In the genomic region with DNA sequence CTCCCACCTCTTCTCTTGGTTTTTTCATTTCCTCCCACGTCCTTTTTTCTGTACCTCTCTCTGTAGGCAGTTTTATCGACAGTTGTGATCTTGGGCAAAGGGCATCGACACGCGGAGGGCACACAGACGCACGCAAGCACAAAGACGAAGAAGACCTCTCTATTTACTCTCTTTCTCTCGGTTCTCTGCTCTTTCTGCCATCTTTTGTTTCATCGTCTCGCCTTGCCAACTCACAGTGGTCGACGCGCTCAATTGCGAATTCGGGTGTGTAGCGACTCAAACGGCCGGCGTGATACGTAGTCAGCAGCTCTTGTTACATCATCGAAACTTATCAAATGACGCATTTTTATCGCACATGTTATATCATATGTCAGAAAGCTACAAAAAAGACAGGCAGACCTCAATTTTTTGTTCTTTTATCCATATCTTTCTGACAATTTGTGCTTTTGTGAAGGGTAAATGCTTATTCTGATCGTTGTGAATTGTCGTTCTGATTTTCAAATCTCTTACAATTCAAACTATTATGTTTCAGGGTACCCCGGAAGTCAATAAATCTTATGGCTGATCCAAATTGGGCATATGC, we compare ENCODE assay signal across 3 worm cellular contexts.
TF ChIP-seq lines count a peak whose summit lies in the region.

Gene puf-9, plus strand, starts transcription at position 533 of the 583 bp plus-strand sequence.

TF ChIP-seq in whole organism, L1 larva, 84 proteins besides CTCF, POLR2A, EP300 and RAD21 (continued from another document and continues in another):
- peak; percentile 98 for TF ChIP-seq isw-1 (GFP tag; IDR thresholded peaks at IDR 0.05; lab: Robert Waterston, UW)
- TF ChIP-seq dsc-1 (tag; optimal IDR thresholded peaks at IDR 0.05; lab: Kevin White, UChicago), result peak; percentile 99
- peak; percentile 75 for TF ChIP-seq efl-3 (GFP tag; optimal IDR thresholded peaks at IDR 0.05; lab: Kevin White, UChicago)
- TF ChIP-seq alr-1 (tag; optimal IDR thresholded peaks at IDR 0.05; lab: Kevin White, UChicago; ENCODE audit: borderline replicate concordance), result no peak
- TF ChIP-seq unc-30 (tag; optimal IDR thresholded peaks at IDR 0.05; lab: Kevin White, UChicago), result no peak
- peak; percentile 99 for TF ChIP-seq jun-1 (tag; optimal IDR thresholded peaks at IDR 0.05; lab: Kevin White, UChicago)
- TF ChIP-seq ztf-11 (tag; optimal IDR thresholded peaks at IDR 0.05; lab: Kevin White, UChicago), result peak in 1 of 2 experiments; percentile 97
- peak; percentile 98 for TF ChIP-seq pax-3 (tag; optimal IDR thresholded peaks at IDR 0.05; lab: Kevin White, UChicago)
- no peak for TF ChIP-seq nhr-28 (tag; optimal IDR thresholded peaks at IDR 0.05; lab: Kevin White, UChicago)
- TF ChIP-seq mab-9 (GFP tag; IDR thresholded peaks at IDR 0.05; lab: Robert Waterston, UW), result peak; percentile 92
- TF ChIP-seq xbp-1 (tag; optimal IDR thresholded peaks at IDR 0.05; lab: Kevin White, UChicago), result peak; percentile 100
- no peak for TF ChIP-seq hlh-4 (tag; optimal IDR thresholded peaks at IDR 0.05; lab: Kevin White, UChicago)
- TF ChIP-seq unc-86 (tag; optimal IDR thresholded peaks at IDR 0.05; lab: Kevin White, UChicago), result peak; percentile 99
- TF ChIP-seq mep-1 (tag; optimal IDR thresholded peaks at IDR 0.05; lab: Kevin White, UChicago), result peak; percentile 99
- peak; percentile 94 for TF ChIP-seq sox-4 (tag; optimal IDR thresholded peaks at IDR 0.05; lab: Kevin White, UChicago)
- TF ChIP-seq lin-15B (tag; optimal IDR thresholded peaks at IDR 0.05; lab: Kevin White, UChicago), result peak; percentile 98
- TF ChIP-seq elt-2 (tag; optimal IDR thresholded peaks at IDR 0.05; lab: Kevin White, UChicago), result peak; percentile 97
- peak; percentile 60 for TF ChIP-seq F16B12.6 (tag; optimal IDR thresholded peaks at IDR 0.05; lab: Kevin White, UChicago)
- TF ChIP-seq unc-130 (tag; optimal IDR thresholded peaks at IDR 0.05; lab: Kevin White, UChicago), result peak; percentile 98
- peak; percentile 99 for TF ChIP-seq fkh-10 (GFP tag; optimal IDR thresholded peaks at IDR 0.05; lab: Kevin White, UChicago)
- peak; percentile 78 to 100 for TF ChIP-seq mdl-1 (tag; optimal IDR thresholded peaks at IDR 0.05; lab: Kevin White, UChicago)
- TF ChIP-seq aly-2 (tag; optimal IDR thresholded peaks at IDR 0.05; lab: Kevin White, UChicago), result peak; percentile 92
- peak; percentile 97 for TF ChIP-seq aha-1 (tag; optimal IDR thresholded peaks at IDR 0.05; lab: Kevin White, UChicago)
- TF ChIP-seq vab-15 (tag; optimal IDR thresholded peaks at IDR 0.05; lab: Kevin White, UChicago), result peak; percentile 98
- peak; percentile 90 for TF ChIP-seq lir-3 (tag; optimal IDR thresholded peaks at IDR 0.05; lab: Kevin White, UChicago; ENCODE audit: poor library complexity)
- TF ChIP-seq ceh-82 (tag; optimal IDR thresholded peaks at IDR 0.05; lab: Kevin White, UChicago), result peak; percentile 98 to 99 (median 98)
- TF ChIP-seq C04F5.9 (tag; optimal IDR thresholded peaks at IDR 0.05; lab: Kevin White, UChicago), result peak; percentile 94
- peak; percentile 67 for TF ChIP-seq zag-1 (tag; optimal IDR thresholded peaks at IDR 0.05; lab: Kevin White, UChicago)
- peak; percentile 97 for TF ChIP-seq skn-1 (tag; optimal IDR thresholded peaks at IDR 0.05; lab: Kevin White, UChicago)
- TF ChIP-seq irx-1 (tag; optimal IDR thresholded peaks at IDR 0.05; lab: Kevin White, UChicago), result peak; percentile 98
- TF ChIP-seq snu-23 (GFP tag; optimal IDR thresholded peaks at IDR 0.05; lab: Kevin White, UChicago), result peak; percentile 100
- peak; percentile 92 to 96 for TF ChIP-seq efl-1 (optimal IDR thresholded peaks at IDR 0.05; lab: Kevin White, UChicago)
- TF ChIP-seq efl-1 (GFP tag; optimal IDR thresholded peaks at IDR 0.05 in 1 of 2; lab: Kevin White, UChicago), result peak; percentile 80 to 99
- TF ChIP-seq nhr-237 (tag; optimal IDR thresholded peaks at IDR 0.05; lab: Kevin White, UChicago), result peak; percentile 98
- TF ChIP-seq tbx-2 (tag; optimal IDR thresholded peaks at IDR 0.05; lab: Kevin White, UChicago), result peak; percentile 100
- no peak for TF ChIP-seq tlp-1 (tag; optimal IDR thresholded peaks at IDR 0.05; lab: Kevin White, UChicago)
- peak; percentile 100 for TF ChIP-seq swsn-7 (tag; optimal IDR thresholded peaks at IDR 0.05; lab: Kevin White, UChicago)
- peak; percentile 100 for TF ChIP-seq C16A3.4 (tag; optimal IDR thresholded peaks at IDR 0.05; lab: Kevin White, UChicago)
- no peak for TF ChIP-seq Y116A8C.19 (tag; optimal IDR thresholded peaks at IDR 0.05; lab: Kevin White, UChicago; ENCODE audit: borderline replicate concordance)
- peak; percentile 99 for TF ChIP-seq ztf-4 (tag; optimal IDR thresholded peaks at IDR 0.05; lab: Kevin White, UChicago)

TF ChIP-seq in whole organism, L3 larva, 47 proteins besides CTCF, POLR2A, EP300 and RAD21 (continued from another document):
- TF ChIP-seq egl-5 (tag; optimal IDR thresholded peaks at IDR 0.05; lab: Kevin White, UChicago), result peak; percentile 97
- peak; percentile 97 for TF ChIP-seq nhr-43 (tag; optimal IDR thresholded peaks at IDR 0.05; lab: Kevin White, UChicago; ENCODE audit: poor library complexity, severe bottlenecking)
- peak in 1 of 2 experiments; percentile 36 for TF ChIP-seq eor-1 (tag; optimal IDR thresholded peaks at IDR 0.05; lab: Kevin White, UChicago)
- TF ChIP-seq nhr-76 (tag; optimal IDR thresholded peaks at IDR 0.05; lab: Kevin White, UChicago), result peak; percentile 87
- TF ChIP-seq fkh-10 (GFP tag; optimal IDR thresholded peaks at IDR 0.05; lab: Kevin White, UChicago), result peak; percentile 97
- peak; percentile 95 for TF ChIP-seq tbx-2 (tag; optimal IDR thresholded peaks at IDR 0.05; lab: Kevin White, UChicago)
- no peak for TF ChIP-seq ztf-11 (tag; optimal IDR thresholded peaks at IDR 0.05; lab: Kevin White, UChicago)
- TF ChIP-seq unc-62 (GFP tag; optimal IDR thresholded peaks at IDR 0.05; lab: Kevin White, UChicago), result peak; percentile 96
- TF ChIP-seq fkh-2 (tag; optimal IDR thresholded peaks at IDR 0.05; lab: Kevin White, UChicago), result peak; percentile 62
- TF ChIP-seq nhr-28 (tag; optimal IDR thresholded peaks at IDR 0.05; lab: Kevin White, UChicago), result peak; percentile 87
- peak; percentile 93 for TF ChIP-seq snpc-4 (tag; optimal IDR thresholded peaks at IDR 0.05; lab: Kevin White, UChicago)
- TF ChIP-seq elt-3 (tag; optimal IDR thresholded peaks at IDR 0.05; lab: Kevin White, UChicago), result peak in 2 of 3 experiments; percentile 95 to 99
- TF ChIP-seq ceh-28 (tag; optimal IDR thresholded peaks at IDR 0.05; lab: Kevin White, UChicago), result peak; percentile 92
- peak; percentile 94 for TF ChIP-seq ceh-82 (tag; optimal IDR thresholded peaks at IDR 0.05; lab: Kevin White, UChicago)
- TF ChIP-seq nhr-11 (tag; optimal IDR thresholded peaks at IDR 0.05; lab: Kevin White, UChicago), result peak; percentile 97
- TF ChIP-seq ZK546.5 (tag; optimal IDR thresholded peaks at IDR 0.05; lab: Kevin White, UChicago), result peak; percentile 50
- TF ChIP-seq zag-1 (tag; optimal IDR thresholded peaks at IDR 0.05; lab: Kevin White, UChicago), result peak; percentile 74
- TF ChIP-seq nhr-237 (tag; optimal IDR thresholded peaks at IDR 0.05; lab: Kevin White, UChicago), result no peak
- peak; percentile 90 for TF ChIP-seq R02D3.7 (tag; optimal IDR thresholded peaks at IDR 0.05; lab: Kevin White, UChicago)
- TF ChIP-seq egl-27 (tag; optimal IDR thresholded peaks at IDR 0.05; lab: Kevin White, UChicago), result peak; percentile 95
- TF ChIP-seq sea-2 (GFP tag; optimal IDR thresholded peaks at IDR 0.05; lab: Kevin White, UChicago), result no peak
- TF ChIP-seq mml-1 (tag; optimal IDR thresholded peaks at IDR 0.05; lab: Kevin White, UChicago), result peak; percentile 36
- peak; percentile 98 for TF ChIP-seq pqm-1 (tag; optimal IDR thresholded peaks at IDR 0.05; lab: Kevin White, UChicago)
- TF ChIP-seq elt-1 (tag; optimal IDR thresholded peaks at IDR 0.05; lab: Kevin White, UChicago), result peak; percentile 90
- peak; percentile 94 for TF ChIP-seq ama-1 (optimal IDR thresholded peaks at IDR 0.05; lab: Kevin White, UChicago)
- TF ChIP-seq elt-2 (tag; optimal IDR thresholded peaks at IDR 0.05; lab: Kevin White, UChicago), result peak; percentile 99
- peak; percentile 7 for TF ChIP-seq unc-39 (tag; optimal IDR thresholded peaks at IDR 0.05; lab: Kevin White, UChicago)
- TF ChIP-seq ceh-16 (tag; optimal IDR thresholded peaks at IDR 0.05; lab: Kevin White, UChicago), result peak; percentile 78
- TF ChIP-seq lin-15B (tag; optimal IDR thresholded peaks at IDR 0.05; lab: Kevin White, UChicago), result peak; percentile 99
- TF ChIP-seq ceh-9 (tag; optimal IDR thresholded peaks at IDR 0.05; lab: Kevin White, UChicago), result no peak

TF ChIP-seq in whole organism, young adult, 124 proteins besides CTCF, POLR2A, EP300 and RAD21 (continued from another document and continues in another):
- TF ChIP-seq attf-5 (GFP tag; optimal IDR thresholded peaks at IDR 0.05; lab: Kevin White, UChicago) (peak; percentile 97), B0019.2 (GFP tag; conservative IDR thresholded peaks at IDR 0.05; lab: Robert Waterston, UW) (no peak), rec-8 (tag; optimal IDR thresholded peaks at IDR 0.05; lab: Kevin White, UChicago) (no peak), Y53F4B.3 (GFP tag; IDR thresholded peaks at IDR 0.05; lab: Robert Waterston, UW) (0 out of 2 replicates have a peak, but pooled peaks have one; percentile 42), ceh-79 (tag; optimal IDR thresholded peaks at IDR 0.05; lab: Kevin White, UChicago) (peak; percentile 43), K12H6.12 (tag; optimal IDR thresholded peaks at IDR 0.05; lab: Kevin White, UChicago) (peak; percentile 99), aptf-2 (GFP tag; conservative IDR thresholded peaks at IDR 0.05; lab: Robert Waterston, UW) (0 out of 2 replicates have a peak, but pooled peaks have one; percentile 55), nfya-1 (tag; optimal IDR thresholded peaks at IDR 0.05; lab: Kevin White, UChicago; ENCODE audit: borderline replicate concordance, insufficient read depth) (no peak), hlh-26 (GFP tag; conservative IDR thresholded peaks at IDR 0.05; lab: Robert Waterston, UW) (no peak), T26A5.8 (tag; optimal IDR thresholded peaks at IDR 0.05; lab: Kevin White, UChicago) (no peak), F23B12.7 (tag; optimal IDR thresholded peaks at IDR 0.05; lab: Kevin White, UChicago; ENCODE audit: insufficient read depth) (peak; percentile 85), snpc-3.4 (tag; optimal IDR thresholded peaks at IDR 0.05; lab: Kevin White, UChicago) (no peak), chd-7 (tag; optimal IDR thresholded peaks at IDR 0.05; lab: Kevin White, UChicago) (peak; percentile 98), mel-28 (tag; optimal IDR thresholded peaks at IDR 0.05; lab: Kevin White, UChicago; ENCODE audit: borderline replicate concordance) (no peak), nhr-90 (tag; optimal IDR thresholded peaks at IDR 0.05; lab: Kevin White, UChicago) (peak; percentile 95), bed-2 (GFP tag; IDR thresholded peaks at IDR 0.05; lab: Robert Waterston, UW) (peak; percentile 70; the same call in 1 of the 2 replicates), ztf-6 (GFP tag; IDR thresholded peaks at IDR 0.05; lab: Robert Waterston, UW) (peak; percentile 59; the same call in 1 of the 2 replicates), zim-3 (tag; optimal IDR thresholded peaks at IDR 0.05; lab: Kevin White, UChicago) (peak; percentile 58), ekl-4 (GFP tag; IDR thresholded peaks at IDR 0.05; lab: Robert Waterston, UW) (peak; percentile 93), akir-1 (GFP tag; optimal IDR thresholded peaks at IDR 0.05; lab: Kevin White, UChicago) (peak; percentile 11), madf-6 (GFP tag; IDR thresholded peaks at IDR 0.05; lab: Robert Waterston, UW) (peak; percentile 47), ztf-25 (GFP tag; IDR thresholded peaks at IDR 0.05; lab: Robert Waterston, UW) (no peak), Y95B8A.8 (GFP tag; IDR thresholded peaks at IDR 0.05; lab: Robert Waterston, UW) (peak; percentile 84; the same call in 1 of the 2 replicates), F52B5.7 (tag; optimal IDR thresholded peaks at IDR 0.05; lab: Kevin White, UChicago) (peak; percentile 68), ets-4 (GFP tag; optimal IDR thresholded peaks at IDR 0.05; lab: Kevin White, UChicago) (peak; percentile 89), lsy-27 (tag; optimal IDR thresholded peaks at IDR 0.05; lab: Kevin White, UChicago; ENCODE audit: borderline replicate concordance, insufficient read depth) (no peak), repo-1 (tag; optimal IDR thresholded peaks at IDR 0.05; lab: Kevin White, UChicago) (peak; percentile 78), Y79H2A.3 (GFP tag; conservative IDR thresholded peaks at IDR 0.05; lab: Robert Waterston, UW) (0 out of 2 replicates have a peak, but pooled peaks have one; percentile 17), F39B2.1 (GFP tag; IDR thresholded peaks at IDR 0.05; lab: Robert Waterston, UW) (0 out of 2 replicates have a peak, but pooled peaks have one; percentile 44), F37B4.10 (GFP tag; IDR thresholded peaks at IDR 0.05; lab: Robert Waterston, UW) (no peak), hrde-1 (tag; optimal IDR thresholded peaks at IDR 0.05; lab: Kevin White, UChicago; ENCODE audit: borderline replicate concordance) (no peak), egrh-3 (GFP tag; IDR thresholded peaks at IDR 0.05; lab: Robert Waterston, UW) (peak; percentile 74; the same call in 1 of the 2 replicates), sea-2 (GFP tag; IDR thresholded peaks at IDR 0.05; lab: Robert Waterston, UW) (peak; percentile 22; the same call in 1 of the 2 replicates), madf-8 (GFP tag; conservative IDR thresholded peaks at IDR 0.05; lab: Robert Waterston, UW) (no peak), let-526 (GFP tag; IDR thresholded peaks at IDR 0.05; lab: Robert Waterston, UW) (peak; percentile 90), madf-10 (tag; optimal IDR thresholded peaks at IDR 0.05; lab: Kevin White, UChicago) (peak; percentile 93), ztf-18 (tag; optimal IDR thresholded peaks at IDR 0.05; lab: Kevin White, UChicago) (peak; percentile 78), hlh-12 (tag; optimal IDR thresholded peaks at IDR 0.05; lab: Kevin White, UChicago) (no peak), tbx-9 (tag; optimal IDR thresholded peaks at IDR 0.05; lab: Kevin White, UChicago; ENCODE audit: borderline replicate concordance) (no peak), F57A8.1 (GFP tag; optimal IDR thresholded peaks at IDR 0.05; lab: Kevin White, UChicago) (no peak), ztf-22 (GFP tag; optimal IDR thresholded peaks at IDR 0.05; lab: Kevin White, UChicago) (peak; percentile 97), Y56A3A.18 (GFP tag; IDR thresholded peaks at IDR 0.05; lab: Robert Waterston, UW) (peak; percentile 85), F49E8.2 (tag; optimal IDR thresholded peaks at IDR 0.05; lab: Kevin White, UChicago; ENCODE audit: insufficient read depth) (no peak), lin-26 (GFP tag; IDR thresholded peaks at IDR 0.05; lab: Robert Waterston, UW) (peak; percentile 90), cebp-2 (GFP tag; IDR thresholded peaks at IDR 0.05; lab: Robert Waterston, UW) (peak; percentile 88), attf-6 (GFP tag; IDR thresholded peaks at IDR 0.05; lab: Robert Waterston, UW) (no peak), nhr-120 (GFP tag; IDR thresholded peaks at IDR 0.05; lab: Robert Waterston, UW) (0 out of 2 replicates have a peak, but pooled peaks have one; percentile 25), D2030.7 (GFP tag; IDR thresholded peaks at IDR 0.05; lab: Robert Waterston, UW) (no peak), tlf-1 (GFP tag; optimal IDR thresholded peaks at IDR 0.05; lab: Kevin White, UChicago) (peak; percentile 94), athp-1 (tag; optimal IDR thresholded peaks at IDR 0.05; lab: Kevin White, UChicago) (peak; percentile 97), egl-44 (GFP tag; IDR thresholded peaks at IDR 0.05; lab: Robert Waterston, UW) (peak; percentile 89), dpl-1 (GFP tag; optimal IDR thresholded peaks at IDR 0.05; lab: Kevin White, UChicago) (peak; percentile 32), rcor-1 (GFP tag; IDR thresholded peaks at IDR 0.05; lab: Robert Waterston, UW) (peak; percentile 83), C06A6.2 (GFP tag; conservative IDR thresholded peaks at IDR 0.05; lab: Robert Waterston, UW) (peak; percentile 94), dox-1 (GFP tag; IDR thresholded peaks at IDR 0.05; lab: Robert Waterston, UW) (peak; percentile 95), somi-1 (GFP tag; optimal IDR thresholded peaks at IDR 0.05; lab: Kevin White, UChicago) (peak; percentile 99), F55B11.4 (tag; optimal IDR thresholded peaks at IDR 0.05; lab: Kevin White, UChicago; ENCODE audit: borderline replicate concordance, insufficient read depth) (no peak), B0035.1 (tag; optimal IDR thresholded peaks at IDR 0.05; lab: Kevin White, UChicago) (peak; percentile 82), egl-18 (GFP tag; IDR thresholded peaks at IDR 0.05; lab: Robert Waterston, UW) (peak; percentile 82)
